Worm (Caenorhabditis elegans): Measurements from ENCODE around the gene hsp-3.

Gene hsp-3

ce11 chrX:6090779-6091178, 1.1 kb downstream of the hsp-3 start:
- TF ChIP-seq madf-9 (GFP tag; conservative IDR thresholded peaks at IDR 0.05), result no peak
- peak; percentile 95 for TF ChIP-seq aha-1 (tag)
- no peak for TF ChIP-seq daf-16 (GFP tag; optimal IDR thresholded peaks at IDR 0.05)
- peak; percentile 7 for TF ChIP-seq daf-16 (tag; optimal IDR thresholded peaks at IDR 0.05)
- TF ChIP-seq ceh-82 (tag; optimal IDR thresholded peaks at IDR 0.05), result no peak

- no peak for TF ChIP-seq lin-13 (GFP tag; optimal IDR thresholded peaks at IDR 0.05)
- no peak for TF ChIP-seq ceh-82 (tag; optimal IDR thresholded peaks at IDR 0.05)
- TF ChIP-seq F37D6.2 (tag; optimal IDR thresholded peaks at IDR 0.05), result no peak
- TF ChIP-seq T20F7.1 (GFP tag; optimal IDR thresholded peaks at IDR 0.05), result peak; percentile 13
- no peak for TF ChIP-seq F10B5.3 (tag; optimal IDR thresholded peaks at IDR 0.05)
- TF ChIP-seq mxl-2 (GFP tag; conservative IDR thresholded peaks at IDR 0.05), result no peak
- no peak for TF ChIP-seq jun-1 (tag; optimal IDR thresholded peaks at IDR 0.05)
- no peak for TF ChIP-seq php-3 (GFP tag; IDR thresholded peaks at IDR 0.05)
- TF ChIP-seq lin-38 (GFP tag; IDR thresholded peaks at IDR 0.05), result peak; percentile 38
- TF ChIP-seq spr-1 (tag; optimal IDR thresholded peaks at IDR 0.05), result no peak
- peak; percentile 21 for TF ChIP-seq nhr-48 (tag; optimal IDR thresholded peaks at IDR 0.05)
- no peak for TF ChIP-seq ZK337.2 (GFP tag; IDR thresholded peaks at IDR 0.05)
- TF ChIP-seq pqm-1 (tag; optimal IDR thresholded peaks at IDR 0.05), result no peak
- TF ChIP-seq unc-130 (GFP tag; optimal IDR thresholded peaks at IDR 0.05), result no peak
- TF ChIP-seq mep-1 (tag; optimal IDR thresholded peaks at IDR 0.05), result peak; percentile 87
- TF ChIP-seq gei-8 (GFP tag; optimal IDR thresholded peaks at IDR 0.05), result no peak
- TF ChIP-seq lin-1 (GFP tag; IDR thresholded peaks at IDR 0.05), result 0 out of 2 replicates have a peak, but pooled peaks have one; percentile 16
- TF ChIP-seq aly-2 (tag; optimal IDR thresholded peaks at IDR 0.05), result no peak
- no peak for TF ChIP-seq dmd-8 (GFP tag; IDR thresholded peaks at IDR 0.05)
- TF ChIP-seq ceh-32 (tag; optimal IDR thresholded peaks at IDR 0.05; ENCODE audit: poor library complexity), result no peak
- TF ChIP-seq daf-19 (GFP tag; conservative IDR thresholded peaks at IDR 0.05), result no peak
- TF ChIP-seq dve-1 (tag; optimal IDR thresholded peaks at IDR 0.05; ENCODE audit: insufficient read depth), result peak; percentile 75
- TF ChIP-seq mdl-1 (tag; optimal IDR thresholded peaks at IDR 0.05), result no peak
- TF ChIP-seq nhr-237 (tag; optimal IDR thresholded peaks at IDR 0.05), result peak; percentile 50
- no peak for TF ChIP-seq daf-16 (GFP tag; optimal IDR thresholded peaks at IDR 0.05)
- TF ChIP-seq daf-16 (tag; optimal IDR thresholded peaks at IDR 0.05), result peak; percentile 16
- no peak for TF ChIP-seq ama-1 (optimal IDR thresholded peaks at IDR 0.05)
- peak; percentile 76 for TF ChIP-seq nhr-102 (tag; optimal IDR thresholded peaks at IDR 0.05)
- no peak for TF ChIP-seq ZK546.5 (tag; optimal IDR thresholded peaks at IDR 0.05)
- peak; percentile 59; the same call in 1 of the 2 replicates for TF ChIP-seq pha-4 (GFP tag; IDR thresholded peaks at IDR 0.05)
- no peak for TF ChIP-seq pha-4 (tag; optimal IDR thresholded peaks at IDR 0.05)
- 0 out of 2 replicates have a peak, but pooled peaks have one; percentile 30 for TF ChIP-seq lim-7 (GFP tag; IDR thresholded peaks at IDR 0.05)
- 0 out of 2 replicates have a peak, but pooled peaks have one; percentile 79 for TF ChIP-seq T26A8.4 (GFP tag; IDR thresholded peaks at IDR 0.05)
- TF ChIP-seq ceh-62 (tag; optimal IDR thresholded peaks at IDR 0.05), result no peak
- TF ChIP-seq nhr-28 (tag; optimal IDR thresholded peaks at IDR 0.05), result peak; percentile 21
- no peak for TF ChIP-seq tra-1 (GFP tag; IDR thresholded peaks at IDR 0.05)
- TF ChIP-seq nhr-42 (GFP tag; IDR thresholded peaks at IDR 0.05), result no peak
- no peak for TF ChIP-seq F49E8.2 (tag; optimal IDR thresholded peaks at IDR 0.05; ENCODE audit: borderline replicate concordance)
- TF ChIP-seq nhr-10 (tag; optimal IDR thresholded peaks at IDR 0.05), result no peak
- TF ChIP-seq zip-2 (tag; optimal IDR thresholded peaks at IDR 0.05), result no peak
- TF ChIP-seq fkh-10 (GFP tag; optimal IDR thresholded peaks at IDR 0.05), result no peak
- TF ChIP-seq ces-1 (GFP tag; optimal IDR thresholded peaks at IDR 0.05), result no peak
- TF ChIP-seq lsy-2 (tag; optimal IDR thresholded peaks at IDR 0.05), result peak in 1 of 2 experiments; percentile 50
- no peak for TF ChIP-seq nhr-76 (tag; optimal IDR thresholded peaks at IDR 0.05)
- no peak for TF ChIP-seq egl-27 (tag; optimal IDR thresholded peaks at IDR 0.05)
- TF ChIP-seq nhr-25 (tag; optimal IDR thresholded peaks at IDR 0.05; ENCODE audit: borderline replicate concordance, insufficient read depth), result no peak
- TF ChIP-seq skn-1 (tag; optimal IDR thresholded peaks at IDR 0.05), result no peak
- TF ChIP-seq lin-29 (GFP tag; IDR thresholded peaks at IDR 0.05), result no peak
- no peak for TF ChIP-seq dmd-9 (GFP tag; IDR thresholded peaks at IDR 0.05)
These were observed 3.2 kb downstream of the hsp-3 start for ce11 chrX:6088718-6089117.
